Worm (Caenorhabditis elegans) whole organism, midembryonic: ENCODE results near the gene oac-22.

Experiments
- med-1 ChIP-seq: sonication (generic microtip); optimal IDR thresholded peaks from 2 replicates; lab custom pipeline; 2017; ENCODE audit warnings: missing genetic modification characterization, mild to moderate bottlenecking, missing compliant biosample characterization, antibody characterized with exemption, missing genetic modification reagents; ENCODE audit not compliant: insufficient read depth
- ztf-29 ChIP-seq: fragments of 200-800 bp; sonication (Bioruptor generic); IDR thresholded peaks from 2 replicates; pipeline ENCODE4 v1.3.6; 2022; ENCODE audit warnings: missing genetic modification reagents, missing genetic modification characterization, missing compliant biosample characterization

- TF ChIP-seq ztf-29 = no peak
- no peak for TF ChIP-seq med-1 (GFP tag; lab: Kevin White, UChicago)
Observed at ce11 chrIV:3859552-3859951, 25.9 kb upstream of the oac-22 start.
